Worm (Caenorhabditis elegans): Measurements from ENCODE around the gene prp-3.

- TF ChIP-seq him-1 (tag; optimal IDR thresholded peaks at IDR 0.05) (no peak), W03F9.2 (tag; optimal IDR thresholded peaks at IDR 0.05) (no peak), dao-5 (tag; optimal IDR thresholded peaks at IDR 0.05) (no peak)
Observed at ce11 chrIII:10391628-10392027, 36.2 kb downstream of the prp-3 start, which contains the start of gene M03C11.9.

Measured in whole organism, L4/young adult.